Worm (Caenorhabditis elegans): Measurements from ENCODE around the gene efr-3.
A peak's percentile ranks its signal among the peaks of the same experiment; 100 is the strongest.

efr-3 gene

ce11 chrII:6360822-6361221, 39.9 kb upstream of the efr-3 start, which contains the start of gene K10B2.4:
K10B2.4 (minus strand) TSS chrII:6360959.
- TF ChIP-seq ztf-7 (tag; optimal IDR thresholded peaks at IDR 0.05) (peak; percentile 20), mes-2 (tag; optimal IDR thresholded peaks at IDR 0.05; ENCODE audit: poor library complexity, severe bottlenecking) (peak; percentile 90), madf-5 (GFP tag; IDR thresholded peaks at IDR 0.05) (no peak), mdl-1 (tag; optimal IDR thresholded peaks at IDR 0.05) (peak in 1 of 2 experiments; percentile 30), ama-1 (optimal IDR thresholded peaks at IDR 0.05) (peak; percentile 27), nhr-28 (tag; optimal IDR thresholded peaks at IDR 0.05) (peak; percentile 28), spr-3 (GFP tag; optimal IDR thresholded peaks at IDR 0.05) (peak; percentile 7), tag-97 (GFP tag; IDR thresholded peaks at IDR 0.05) (no peak), gei-8 (GFP tag; optimal IDR thresholded peaks at IDR 0.05) (no peak), lin-13 (GFP tag; optimal IDR thresholded peaks at IDR 0.05) (peak; percentile 36), dve-1 (tag; optimal IDR thresholded peaks at IDR 0.05; ENCODE audit: insufficient read depth) (peak; percentile 35), lin-38 (GFP tag; IDR thresholded peaks at IDR 0.05) (peak; percentile 81), rbr-2 (tag; optimal IDR thresholded peaks at IDR 0.05) (peak; percentile 48), F49E8.2 (tag; optimal IDR thresholded peaks at IDR 0.05; ENCODE audit: borderline replicate concordance) (no peak), hlh-30 (tag; optimal IDR thresholded peaks at IDR 0.05; ENCODE audit: insufficient read depth) (peak; percentile 53), hmg-1.1 (GFP tag; IDR thresholded peaks at IDR 0.05) (peak; percentile 60), ceh-20 (GFP tag; IDR thresholded peaks at IDR 0.05) (peak; percentile 46; the same call in 1 of the 2 replicates), R02D3.7 (tag; optimal IDR thresholded peaks at IDR 0.05) (no peak), mep-1 (tag; optimal IDR thresholded peaks at IDR 0.05) (peak; percentile 87), daf-16 (GFP tag; optimal IDR thresholded peaks at IDR 0.05) (no peak), daf-16 (tag; optimal IDR thresholded peaks at IDR 0.05) (peak; percentile 67), T26A8.4 (GFP tag; IDR thresholded peaks at IDR 0.05) (0 out of 2 replicates have a peak, but pooled peaks have one; percentile 26), daf-19 (GFP tag; conservative IDR thresholded peaks at IDR 0.05) (no peak), dmd-9 (GFP tag; IDR thresholded peaks at IDR 0.05) (no peak), arid-1 (GFP tag; conservative IDR thresholded peaks at IDR 0.05) (0 out of 2 replicates have a peak, but pooled peaks have one; percentile 16), pha-4 (GFP tag; IDR thresholded peaks at IDR 0.05) (no peak), pha-4 (tag; optimal IDR thresholded peaks at IDR 0.05) (peak; percentile 39), lsy-2 (tag; optimal IDR thresholded peaks at IDR 0.05) (peak in 1 of 2 experiments; percentile 87), hlh-11 (tag; optimal IDR thresholded peaks at IDR 0.05) (peak; percentile 55), hif-1 (tag; optimal IDR thresholded peaks at IDR 0.05) (peak in 1 of 2 experiments; percentile 8), aha-1 (tag) (peak; percentile 92), T20F7.1 (GFP tag; optimal IDR thresholded peaks at IDR 0.05) (peak; percentile 57), mxl-3 (GFP tag; optimal IDR thresholded peaks at IDR 0.05) (peak; percentile 30), dpl-1 (GFP tag; optimal IDR thresholded peaks at IDR 0.05) (peak; percentile 78), nhr-11 (tag; optimal IDR thresholded peaks at IDR 0.05) (peak; percentile 8)

ce11 chrII:6358905-6359304, 37.9 kb upstream of the efr-3 start, which contains the start of gene C32D5.12:
C32D5.12 (minus strand) TSS chrII:6359005.
- no peak for TF ChIP-seq arid-1 (GFP tag; conservative IDR thresholded peaks at IDR 0.05)
- peak in 1 of 2 experiments; percentile 40 for TF ChIP-seq unc-62 (GFP tag; optimal IDR thresholded peaks at IDR 0.05 in 1 of 2)
- TF ChIP-seq unc-62 (tag; optimal IDR thresholded peaks at IDR 0.05), result no peak
- no peak for TF ChIP-seq dve-1 (tag; optimal IDR thresholded peaks at IDR 0.05; ENCODE audit: insufficient read depth)

DNA sequence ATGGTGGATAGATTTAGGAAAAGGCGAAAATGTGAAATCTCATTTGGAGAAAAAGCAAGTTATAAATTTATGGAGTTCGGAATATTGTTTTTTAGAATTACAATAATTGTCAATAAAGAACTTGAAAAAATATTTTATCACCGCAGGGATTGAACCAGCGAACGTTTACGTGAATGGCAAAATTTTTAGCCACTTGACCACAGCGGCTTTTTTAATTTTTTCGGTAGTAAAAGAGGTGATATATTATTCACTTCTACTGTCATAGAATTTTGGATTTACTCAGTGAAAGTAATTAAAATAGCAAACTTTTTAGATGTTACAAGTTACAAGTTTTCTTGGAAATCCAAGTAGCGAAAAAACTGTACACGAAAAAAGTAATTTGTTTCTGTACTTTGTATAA, 37.3 kb upstream of the efr-3 start:
- TF ChIP-seq fkh-10 (GFP tag; optimal IDR thresholded peaks at IDR 0.05) (no peak), R02D3.7 (tag; optimal IDR thresholded peaks at IDR 0.05) (no peak), daf-19 (GFP tag; conservative IDR thresholded peaks at IDR 0.05) (0 out of 2 replicates have a peak, but pooled peaks have one; percentile 62), Y5F2A.4 (GFP tag; optimal IDR thresholded peaks at IDR 0.05) (peak; percentile 38), lim-7 (GFP tag; IDR thresholded peaks at IDR 0.05) (peak; percentile 77), lin-1 (GFP tag; IDR thresholded peaks at IDR 0.05) (no peak), php-3 (GFP tag; IDR thresholded peaks at IDR 0.05) (no peak), pha-4 (GFP tag; IDR thresholded peaks at IDR 0.05) (peak; percentile 73; the same call in 1 of the 2 replicates), pha-4 (tag; optimal IDR thresholded peaks at IDR 0.05) (no peak), lin-39 (tag; optimal IDR thresholded peaks at IDR 0.05) (no peak), snpc-1.2 (GFP tag; IDR thresholded peaks at IDR 0.05) (0 out of 2 replicates have a peak, but pooled peaks have one; percentile 20), spr-3 (GFP tag; optimal IDR thresholded peaks at IDR 0.05) (no peak), pqm-1 (tag; optimal IDR thresholded peaks at IDR 0.05) (no peak), daf-8 (GFP tag; IDR thresholded peaks at IDR 0.05) (no peak), ZK546.5 (tag; optimal IDR thresholded peaks at IDR 0.05) (no peak), hlh-30 (tag; optimal IDR thresholded peaks at IDR 0.05; ENCODE audit: insufficient read depth) (no peak), F49E8.2 (tag; optimal IDR thresholded peaks at IDR 0.05; ENCODE audit: borderline replicate concordance) (peak; percentile 14), nhr-42 (GFP tag; IDR thresholded peaks at IDR 0.05) (no peak), skn-1 (tag; optimal IDR thresholded peaks at IDR 0.05) (no peak)
